Worm (Caenorhabditis elegans): ENCODE measurements around the gene F13D12.5.

DNA sequence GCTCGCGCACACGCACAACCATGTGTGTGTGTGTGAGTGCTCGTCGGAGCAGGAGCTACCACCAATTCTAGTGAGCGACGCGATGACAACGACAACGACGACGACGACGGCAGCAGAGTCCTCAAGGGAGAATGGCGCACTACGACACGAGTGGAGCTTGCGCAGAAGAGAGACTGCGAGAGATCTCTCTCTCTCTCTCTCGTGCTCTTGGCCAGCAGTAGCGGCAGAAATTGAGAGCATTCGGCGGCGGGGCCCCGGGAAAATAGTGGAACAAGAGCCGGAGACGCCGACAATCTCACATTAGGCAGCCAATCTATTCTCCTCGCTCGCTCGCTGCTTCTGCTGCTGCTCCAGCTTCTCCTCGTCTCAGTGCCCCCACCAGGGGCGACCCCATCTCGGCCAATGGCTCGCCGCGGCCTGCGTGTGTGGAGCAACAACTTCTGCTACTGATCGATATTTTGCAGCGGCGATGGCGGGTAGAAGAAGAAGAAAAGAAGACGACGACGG lies 20.2 kb downstream of the F13D12.5 start:
- TF ChIP-seq nhr-11 (tag; optimal IDR thresholded peaks at IDR 0.05) (no peak), pha-4 (tag; optimal IDR thresholded peaks at IDR 0.05) (no peak), zag-1 (tag; optimal IDR thresholded peaks at IDR 0.05) (peak; percentile 22), unc-62 (GFP tag; optimal IDR thresholded peaks at IDR 0.05) (no peak), elt-3 (tag; optimal IDR thresholded peaks at IDR 0.05) (no peak), unc-39 (tag; optimal IDR thresholded peaks at IDR 0.05) (no peak), fkh-10 (GFP tag; optimal IDR thresholded peaks at IDR 0.05) (peak; percentile 30), mdl-1 (tag; optimal IDR thresholded peaks at IDR 0.05) (peak; percentile 15), nhr-23 (tag; optimal IDR thresholded peaks at IDR 0.05) (no peak), ama-1 (optimal IDR thresholded peaks at IDR 0.05) (peak; percentile 69), egl-27 (tag; optimal IDR thresholded peaks at IDR 0.05) (peak; percentile 70), nhr-12 (tag; optimal IDR thresholded peaks at IDR 0.05) (no peak), sea-2 (GFP tag; optimal IDR thresholded peaks at IDR 0.05) (peak; percentile 32), nhr-76 (tag; optimal IDR thresholded peaks at IDR 0.05) (no peak)
